Worm (Caenorhabditis elegans) whole organism, late embryonic: ENCODE results near the gene C03B1.10.

Experiments
- ceh-9 ChIP-seq: sonication (generic microtip); optimal IDR thresholded peaks from 2 replicates; lab custom pipeline; 2016; ENCODE audit warnings: mild to moderate bottlenecking, missing genetic modification characterization, inconsistent platforms, missing compliant biosample characterization
- fkh-10 ChIP-seq: fragments of 150-350 bp; optimal IDR thresholded peaks from 2 replicates; lab custom pipeline; 2014; ENCODE audit warnings: missing biosample characterization, missing genetic modification reagents, missing genetic modification characterization
- hlh-30 ChIP-seq: sonication (generic microtip); optimal IDR thresholded peaks from 2 replicates; lab custom pipeline; 2017; ENCODE audit warnings: antibody characterized with exemption, missing genetic modification characterization, missing compliant biosample characterization; ENCODE audit not compliant: insufficient read depth
- madf-2 ChIP-seq: sonication (generic microtip); optimal IDR thresholded peaks from 2 replicates; lab custom pipeline; 2017; ENCODE audit warnings: missing genetic modification characterization, missing compliant biosample characterization
- tbx-2 ChIP-seq: sonication (generic microtip); optimal IDR thresholded peaks from 2 replicates; lab custom pipeline; 2016; ENCODE audit warnings: missing genetic modification characterization, missing compliant biosample characterization
- ztf-16 ChIP-seq: sonication (generic microtip); optimal IDR thresholded peaks from 2 replicates; lab custom pipeline; 2017; ENCODE audit warnings: missing genetic modification characterization, missing compliant biosample characterization

- TF ChIP-seq tbx-2, result no peak
- no peak for TF ChIP-seq madf-2 (tag; lab: Kevin White, UChicago)
- TF ChIP-seq ztf-16 (tag; lab: Kevin White, UChicago), result no peak
- no peak for TF ChIP-seq ceh-9 (tag; lab: Kevin White, UChicago)
- TF ChIP-seq hlh-30 (tag; lab: Kevin White, UChicago), result no peak
- no peak for TF ChIP-seq fkh-10 (GFP tag; lab: Kevin White, UChicago)
Observed at ce11 chrX:6319546-6319945, 38.1 kb downstream of the C03B1.10 start, which contains the start of gene chtb-3.
